Fruit fly (Drosophila melanogaster): ENCODE results near the gene osa.

DNA sequence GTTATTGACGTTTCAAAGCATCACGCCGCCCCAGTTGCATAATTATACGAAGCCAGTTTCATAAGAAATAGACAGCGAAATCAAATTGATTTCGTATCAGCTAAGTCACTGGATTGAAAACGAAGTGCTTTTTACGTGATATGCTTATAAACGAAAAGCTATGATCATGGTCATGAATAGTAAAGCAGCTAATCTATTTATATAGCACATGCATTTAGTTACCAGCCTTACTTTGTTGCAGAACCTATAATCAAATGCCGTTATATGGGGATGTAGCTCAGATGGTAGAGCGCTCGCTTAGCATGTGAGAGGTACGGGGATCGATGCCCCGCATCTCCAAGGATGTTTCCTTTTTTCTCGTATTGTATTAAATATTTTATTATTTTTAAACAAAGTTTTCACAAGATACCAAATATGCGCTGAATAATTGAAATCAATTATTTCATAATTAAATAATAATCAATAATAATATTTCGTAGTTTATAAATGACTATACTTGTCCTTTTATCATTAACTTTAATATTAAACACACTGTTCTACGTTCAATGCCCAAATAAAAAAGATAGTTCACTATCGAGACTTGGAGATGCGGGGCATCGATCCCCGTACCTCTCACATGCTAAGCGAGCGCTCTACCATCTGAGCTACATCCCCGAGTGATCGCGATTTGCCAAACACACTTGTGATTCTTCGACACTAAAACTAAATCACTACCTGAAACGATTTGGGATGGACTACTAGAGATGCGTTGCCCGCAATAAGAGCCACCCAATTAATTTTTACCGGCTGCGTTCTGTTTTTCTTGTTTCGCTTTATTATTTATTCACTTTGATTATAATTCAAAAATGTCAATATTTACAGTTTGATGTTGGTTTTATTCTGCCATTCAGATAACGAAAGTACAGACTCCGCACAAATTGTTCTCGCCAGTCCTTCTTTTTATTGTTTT lies 71.8 kb downstream of the osa start:
- TF ChIP-seq Myc (optimal IDR thresholded peaks at IDR 0.05) (no peak), psq (optimal IDR thresholded peaks at IDR 0.05) (no peak), Sin3A (optimal IDR thresholded peaks at IDR 0.05) (no peak)

Data from Kc167 (cell line).